Worm (Caenorhabditis elegans): ENCODE results near the gene C18B12.4.

The C18B12.4 gene

DNA sequence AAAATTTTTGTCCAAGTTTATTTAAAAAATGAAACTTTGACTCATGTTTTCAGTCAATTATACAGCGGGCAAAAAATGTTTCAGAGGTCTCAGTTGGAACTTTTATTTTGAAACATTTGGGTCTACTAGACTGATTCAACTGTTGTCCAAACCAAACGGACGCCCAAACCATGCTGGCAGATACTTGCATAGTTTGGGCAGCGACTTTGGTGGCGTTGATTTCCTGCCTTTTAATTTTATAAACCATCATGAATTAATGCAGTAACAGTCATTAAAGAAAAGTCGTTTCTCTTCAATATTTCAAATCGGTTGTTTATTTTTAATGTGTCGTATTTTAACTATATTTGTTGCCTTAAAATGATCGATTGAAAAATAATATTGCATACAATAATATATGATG, 4.1 kb downstream of the C18B12.4 start (continued):
- peak; percentile 65 for TF ChIP-seq repo-1 (tag; optimal IDR thresholded peaks at IDR 0.05)

DNA sequence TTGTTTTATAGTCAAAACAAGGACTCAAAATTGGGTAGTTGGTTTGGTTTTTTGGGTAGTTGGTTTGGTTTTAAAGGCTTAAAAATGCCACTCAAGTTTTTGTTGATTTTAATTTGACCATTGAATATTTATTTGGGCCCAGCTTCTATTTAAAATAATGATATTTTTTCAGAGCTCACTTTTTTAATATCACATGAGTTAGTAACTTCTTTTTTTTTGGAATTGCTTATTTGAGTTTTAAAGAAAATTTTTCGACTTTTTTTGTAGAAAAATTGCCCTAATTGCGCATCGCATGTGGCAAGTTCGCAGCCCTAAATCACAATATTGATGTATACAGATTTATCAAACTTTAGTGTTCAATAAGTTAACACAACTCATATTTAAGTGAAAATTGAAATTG, 4.7 kb downstream of the C18B12.4 start:
- no peak for TF ChIP-seq madf-10 (tag; optimal IDR thresholded peaks at IDR 0.05)
- TF ChIP-seq sea-2 (GFP tag; IDR thresholded peaks at IDR 0.05), result no peak
- TF ChIP-seq hlh-26 (GFP tag; conservative IDR thresholded peaks at IDR 0.05), result no peak
- TF ChIP-seq sdz-38 (tag; optimal IDR thresholded peaks at IDR 0.05), result no peak
- TF ChIP-seq ztf-3 (GFP tag; optimal IDR thresholded peaks at IDR 0.05), result no peak
- TF ChIP-seq Y79H2A.3 (GFP tag; conservative IDR thresholded peaks at IDR 0.05), result no peak
- TF ChIP-seq lin-40 (tag; optimal IDR thresholded peaks at IDR 0.05), result no peak
- no peak for TF ChIP-seq ZK185.1 (tag; optimal IDR thresholded peaks at IDR 0.05; ENCODE audit: poor library complexity, severe bottlenecking)
- no peak for TF ChIP-seq nhr-90 (tag; optimal IDR thresholded peaks at IDR 0.05)
- no peak for TF ChIP-seq cebp-2 (GFP tag; IDR thresholded peaks at IDR 0.05)
- no peak for TF ChIP-seq madf-8 (GFP tag; conservative IDR thresholded peaks at IDR 0.05)
- TF ChIP-seq C06A6.2 (GFP tag; conservative IDR thresholded peaks at IDR 0.05), result no peak
- no peak for TF ChIP-seq Y95B8A.8 (GFP tag; IDR thresholded peaks at IDR 0.05)
- no peak for TF ChIP-seq tbx-9 (tag; optimal IDR thresholded peaks at IDR 0.05; ENCODE audit: borderline replicate concordance)

DNA sequence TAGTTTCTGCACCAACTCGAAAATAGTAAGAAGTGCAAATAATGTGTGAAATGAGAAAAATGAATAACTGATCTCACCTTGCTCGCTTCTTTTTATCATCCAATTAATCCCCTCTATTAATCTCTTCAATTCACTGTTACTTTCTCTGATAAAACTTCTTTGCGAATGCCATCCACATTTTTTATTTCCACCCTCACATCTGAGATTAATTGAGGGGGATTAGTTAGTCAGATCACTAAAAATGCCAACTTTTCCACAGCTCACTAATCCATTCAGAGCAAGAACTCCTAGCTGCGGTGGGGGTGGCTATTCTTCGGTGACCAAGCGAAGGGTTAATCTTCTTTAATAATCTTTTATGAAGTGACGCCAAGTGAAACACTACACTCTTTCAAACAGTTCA, 5.6 kb downstream of the C18B12.4 start, which contains the start of gene dsc-1:
dsc-1 (minus strand) TSS at position 46 of the 400 bp plus-strand sequence.
- TF ChIP-seq F39B2.1 (GFP tag; IDR thresholded peaks at IDR 0.05) (no peak), snpc-3.4 (tag; optimal IDR thresholded peaks at IDR 0.05) (no peak), bed-1 (GFP tag; IDR thresholded peaks at IDR 0.05) (no peak), tbp1 (GFP tag; optimal IDR thresholded peaks at IDR 0.05) (no peak), Y67H2A.10 (GFP tag; conservative IDR thresholded peaks at IDR 0.05) (no peak), sea-2 (GFP tag; IDR thresholded peaks at IDR 0.05) (no peak), ceh-91 (GFP tag; IDR thresholded peaks at IDR 0.05) (no peak), attf-6 (GFP tag; IDR thresholded peaks at IDR 0.05) (no peak), aptf-2 (GFP tag; conservative IDR thresholded peaks at IDR 0.05) (no peak), ccch-3 (GFP tag; optimal IDR thresholded peaks at IDR 0.05) (no peak), mel-28 (tag; optimal IDR thresholded peaks at IDR 0.05; ENCODE audit: borderline replicate concordance) (no peak), F23B12.7 (tag; optimal IDR thresholded peaks at IDR 0.05; ENCODE audit: insufficient read depth) (no peak), cebp-1 (GFP tag; IDR thresholded peaks at IDR 0.05) (no peak), cebp-1 (tag; optimal IDR thresholded peaks at IDR 0.05) (no peak), chd-7 (tag; optimal IDR thresholded peaks at IDR 0.05) (no peak), ztf-22 (GFP tag; optimal IDR thresholded peaks at IDR 0.05) (no peak), B0336.3 (GFP tag; IDR thresholded peaks at IDR 0.05) (no peak), dpl-1 (GFP tag; optimal IDR thresholded peaks at IDR 0.05) (no peak), K11D2.4 (GFP tag; IDR thresholded peaks at IDR 0.05) (no peak)

ce11 chrX:15027997-15028396, 12.4 kb downstream of the C18B12.4 start:
- TF ChIP-seq ceh-27 (GFP tag; optimal IDR thresholded peaks at IDR 0.05) (no peak), snpc-4 (GFP tag; optimal IDR thresholded peaks at IDR 0.05) (no peak), snpc-4 (tag; optimal IDR thresholded peaks at IDR 0.05) (peak in 2 of 4 experiments; percentile 54 to 75)

Data from whole organism, young adult.